Fruit fly (Drosophila melanogaster) whole organism: ENCODE data around the gene slpr.

Experiments used
- CG8478 ChIP-seq: fragments of >200 bp; optimal IDR thresholded peaks from 2 replicates; lab custom pipeline; 2018; ENCODE audit warnings: inconsistent platforms
- EcR ChIP-seq, 2 experiments: fragments of >200 bp; optimal IDR thresholded peaks; 2 replicates each; lab custom pipeline; 2017; ENCODE audit warnings: missing biosample characterization in 2 of 2, missing genetic modification characterization in 2 of 2, missing genetic modification reagents in 2 of 2
- pan ChIP-seq: fragments of >200 bp; optimal IDR thresholded peaks from 2 replicates; lab custom pipeline; 2017
- psq ChIP-seq: fragments of >200 bp; optimal IDR thresholded peaks from 2 replicates; lab custom pipeline; 2017
- usp ChIP-seq: fragments of >200 bp; optimal IDR thresholded peaks from 2 replicates; lab custom pipeline; 2017; ENCODE audit warnings: missing biosample characterization, missing genetic modification characterization, mixed read lengths

- TF ChIP-seq CG8478 (lab: Kevin White, UChicago) (no peak), usp (GFP tag; lab: Kevin White, UChicago) (no peak), pan (lab: Kevin White, UChicago) (no peak), EcR (GFP tag; optimal IDR thresholded peaks at IDR 0.05; lab: Kevin White, UChicago) (no peak), psq (lab: Kevin White, UChicago) (no peak)
Measured at dm6 chrX:8140707-8141106, 36.3 kb downstream of the slpr start.
